Worm (Caenorhabditis elegans) whole organism, young adult: ENCODE results near the gene AC3.5.

Experiments
- B0035.1 ChIP-seq: sonication (generic microtip); optimal IDR thresholded peaks from 2 replicates; lab custom pipeline; 2016; ENCODE audit warnings: missing genetic modification characterization, mild to moderate bottlenecking, missing compliant biosample characterization, missing genotype, missing genetic modification reagents
- B0261.1 ChIP-seq: sonication (generic microtip); optimal IDR thresholded peaks from 2 replicates; lab custom pipeline; 2016; ENCODE audit warnings: mild to moderate bottlenecking, missing genetic modification characterization, moderate library complexity, missing compliant biosample characterization
- F10E7.11 ChIP-seq: sonication (generic microtip); optimal IDR thresholded peaks from 2 replicates; lab custom pipeline; 2017; ENCODE audit warnings: mild to moderate bottlenecking, missing genetic modification characterization, moderate library complexity, missing compliant biosample characterization
- F37B4.10 ChIP-seq: fragments of 200-800 bp; sonication (Bioruptor generic); IDR thresholded peaks from 2 replicates; pipeline ENCODE4 v1.3.6; 2022; ENCODE audit warnings: missing genetic modification characterization, missing compliant biosample characterization
- akir-1 ChIP-seq: fragments of 200-800 bp; sonication (Bioruptor generic); optimal IDR thresholded peaks from 2 replicates; lab custom pipeline; 2018; ENCODE audit warnings: mild to moderate bottlenecking, missing genetic modification characterization, moderate library complexity, missing compliant biosample characterization
- atf-7 ChIP-seq: sonication (generic microtip); optimal IDR thresholded peaks from 2 replicates; lab custom pipeline; 2017; ENCODE audit warnings: mild to moderate bottlenecking, missing genetic modification characterization, missing compliant biosample characterization
- attf-3 ChIP-seq: fragments of 200-800 bp; sonication (Bioruptor generic); conservative IDR thresholded peaks from 2 replicates; pipeline ENCODE4 v1.3.6; 2022; ENCODE audit warnings: missing genetic modification reagents, missing genetic modification characterization, missing compliant biosample characterization
- bed-2 ChIP-seq: fragments of 200-800 bp; sonication (Bioruptor generic); IDR thresholded peaks from 2 replicates; pipeline ENCODE4 v1.3.6; 2022; ENCODE audit warnings: missing genetic modification reagents, missing genetic modification characterization, missing compliant biosample characterization
- cebp-2 ChIP-seq: fragments of 200-800 bp; sonication (Bioruptor generic); IDR thresholded peaks from 2 replicates; pipeline ENCODE4 v1.3.6; 2022; ENCODE audit warnings: missing genetic modification characterization, missing compliant biosample characterization
- ceh-100 ChIP-seq: fragments of 200-800 bp; sonication (Bioruptor generic); IDR thresholded peaks from 2 replicates; pipeline ENCODE4 v1.3.6; 2022; ENCODE audit warnings: missing genetic modification reagents, missing genetic modification characterization, missing compliant biosample characterization
- ceh-27 ChIP-seq: fragments of 200-800 bp; sonication (Bioruptor generic); optimal IDR thresholded peaks from 2 replicates; lab custom pipeline; 2018; ENCODE audit warnings: mild to moderate bottlenecking, missing genetic modification characterization, moderate library complexity, missing compliant biosample characterization
- ceh-40 ChIP-seq: fragments of 200-800 bp; sonication (Bioruptor generic); IDR thresholded peaks from 2 replicates; pipeline ENCODE4 v1.3.6; 2022; ENCODE audit warnings: missing genetic modification characterization, missing compliant biosample characterization
- egl-18 ChIP-seq: fragments of 200-800 bp; sonication (Bioruptor generic); IDR thresholded peaks from 2 replicates; pipeline ENCODE4 v1.3.6; 2022; ENCODE audit warnings: missing genetic modification reagents, missing genetic modification characterization, missing compliant biosample characterization
- egl-44 ChIP-seq: fragments of 200-800 bp; sonication (Bioruptor generic); IDR thresholded peaks from 2 replicates; pipeline ENCODE4 v1.3.6; 2022; ENCODE audit warnings: missing genetic modification reagents, missing genetic modification characterization, missing compliant biosample characterization
- fkh-3 ChIP-seq: sonication (generic microtip); optimal IDR thresholded peaks from 2 replicates; lab custom pipeline; 2016; ENCODE audit warnings: mild to moderate bottlenecking, missing genetic modification characterization, missing compliant biosample characterization
- him-1 ChIP-seq: sonication (generic microtip); optimal IDR thresholded peaks from 2 replicates; lab custom pipeline; 2016; ENCODE audit warnings: missing genotype, missing genetic modification reagents, missing genetic modification characterization, missing compliant biosample characterization
- hlh-26 ChIP-seq: fragments of 200-800 bp; sonication (Bioruptor generic); conservative IDR thresholded peaks from 2 replicates; pipeline ENCODE4 v1.3.6; 2022; ENCODE audit warnings: missing genetic modification reagents, missing genetic modification characterization, missing compliant biosample characterization
- hrde-1 ChIP-seq: sonication (generic microtip); optimal IDR thresholded peaks from 2 replicates; lab custom pipeline; 2016; ENCODE audit warnings: missing genetic modification characterization, mild to moderate bottlenecking, missing compliant biosample characterization, moderate library complexity, missing genotype, missing genetic modification reagents, borderline replicate concordance
- madf-3 ChIP-seq: fragments of 200-800 bp; sonication (Bioruptor generic); IDR thresholded peaks from 2 replicates; pipeline ENCODE4 v1.3.6; 2022; ENCODE audit warnings: missing genetic modification reagents, missing genetic modification characterization, missing compliant biosample characterization
- nfya-2 ChIP-seq: fragments of 200-800 bp; sonication (Bioruptor generic); IDR thresholded peaks from 2 replicates; pipeline ENCODE4 v1.3.6; 2022; ENCODE audit warnings: missing genetic modification reagents, missing genetic modification characterization, missing compliant biosample characterization
- nfyb-1 ChIP-seq: fragments of 200-800 bp; sonication (Bioruptor generic); IDR thresholded peaks from 2 replicates; pipeline ENCODE4 v1.3.6; 2022; ENCODE audit warnings: missing genetic modification reagents, missing genetic modification characterization, missing compliant biosample characterization
- nhr-120 ChIP-seq: fragments of 200-800 bp; sonication (Bioruptor generic); IDR thresholded peaks from 2 replicates; pipeline ENCODE4 v1.3.6; 2022; ENCODE audit warnings: missing genetic modification characterization, missing compliant biosample characterization
- nhr-179 ChIP-seq: sonication (generic microtip); optimal IDR thresholded peaks from 2 replicates; lab custom pipeline; 2016; ENCODE audit warnings: mild to moderate bottlenecking, missing genetic modification characterization, missing compliant biosample characterization
- nhr-27 ChIP-seq: fragments of 200-800 bp; sonication (Bioruptor generic); optimal IDR thresholded peaks from 2 replicates; lab custom pipeline; 2018; ENCODE audit warnings: mild to moderate bottlenecking, missing genetic modification characterization, moderate library complexity, missing compliant biosample characterization
- nhr-80 ChIP-seq: sonication (generic microtip); optimal IDR thresholded peaks from 2 replicates; lab custom pipeline; 2016; ENCODE audit warnings: missing genetic modification characterization, missing compliant biosample characterization
- pbrm-1 ChIP-seq: fragments of 200-800 bp; sonication (Bioruptor generic); IDR thresholded peaks from 2 replicates; pipeline ENCODE4 v1.3.6; 2022; ENCODE audit warnings: missing genetic modification reagents, missing genetic modification characterization, missing compliant biosample characterization
- sdz-38 ChIP-seq: sonication (generic microtip); optimal IDR thresholded peaks from 2 replicates; lab custom pipeline; 2016; ENCODE audit warnings: missing genotype, missing genetic modification characterization, missing compliant biosample characterization
- snpc-1.3 ChIP-seq: sonication (generic microtip); optimal IDR thresholded peaks from 2 replicates; lab custom pipeline; 2017; ENCODE audit warnings: missing genetic modification characterization, mild to moderate bottlenecking, missing compliant biosample characterization, antibody characterized with exemption, moderate library complexity, missing genotype, missing genetic modification reagents; ENCODE audit not compliant: insufficient read depth
- snpc-4 ChIP-seq, 5 experiments: fragments of 150-350 bp in 1 of 5; sonication (generic microtip) in 4 of 5; optimal IDR thresholded peaks; 2 replicates each; lab custom pipeline; 2014 to 2018; ENCODE audit warnings: missing genetic modification characterization in 5 of 5, missing biosample characterization in 3 of 5, antibody characterized with exemption in 2 of 5, mild to moderate bottlenecking in 2 of 5, missing compliant biosample characterization in 2 of 5, missing genotype in 2 of 5, moderate library complexity in 2 of 5, missing genetic modification reagents in 1 of 5
- somi-1 ChIP-seq: fragments of 200-800 bp; sonication (Bioruptor generic); optimal IDR thresholded peaks from 2 replicates; lab custom pipeline; 2018; ENCODE audit warnings: mild to moderate bottlenecking, missing genetic modification characterization, missing compliant biosample characterization
- tbx-9 ChIP-seq: sonication (generic microtip); optimal IDR thresholded peaks from 2 replicates; lab custom pipeline; 2016; ENCODE audit warnings: borderline replicate concordance, missing genetic modification characterization, inconsistent platforms, missing compliant biosample characterization
- tlf-1 ChIP-seq: fragments of 200-800 bp; sonication (Bioruptor generic); optimal IDR thresholded peaks from 2 replicates; lab custom pipeline; 2018; ENCODE audit warnings: mild to moderate bottlenecking, missing genetic modification characterization, missing compliant biosample characterization
- xnd-1 ChIP-seq: sonication (generic microtip); optimal IDR thresholded peaks from 2 replicates; lab custom pipeline; 2016; ENCODE audit warnings: missing genotype, missing genetic modification reagents, missing genetic modification characterization, missing compliant biosample characterization
- ztf-22 ChIP-seq: fragments of 200-800 bp; sonication (Bioruptor generic); optimal IDR thresholded peaks from 2 replicates; lab custom pipeline; 2018; ENCODE audit warnings: mild to moderate bottlenecking, missing genetic modification characterization, moderate library complexity, missing compliant biosample characterization
- ztf-25 ChIP-seq: fragments of 200-800 bp; sonication (Bioruptor generic); IDR thresholded peaks from 2 replicates; pipeline ENCODE4 v1.3.6; 2022; ENCODE audit warnings: missing genetic modification reagents, missing genetic modification characterization, missing compliant biosample characterization
- ztf-3 ChIP-seq: fragments of 200-800 bp; sonication (Bioruptor generic); optimal IDR thresholded peaks from 2 replicates; lab custom pipeline; 2018; ENCODE audit warnings: mild to moderate bottlenecking, missing genetic modification characterization, missing compliant biosample characterization
- ztf-6 ChIP-seq: fragments of 200-800 bp; sonication (Bioruptor generic); IDR thresholded peaks from 2 replicates; pipeline ENCODE4 v1.3.6; 2022; ENCODE audit warnings: missing genetic modification reagents, missing genetic modification characterization, missing compliant biosample characterization

AC3.5 gene

DNA sequence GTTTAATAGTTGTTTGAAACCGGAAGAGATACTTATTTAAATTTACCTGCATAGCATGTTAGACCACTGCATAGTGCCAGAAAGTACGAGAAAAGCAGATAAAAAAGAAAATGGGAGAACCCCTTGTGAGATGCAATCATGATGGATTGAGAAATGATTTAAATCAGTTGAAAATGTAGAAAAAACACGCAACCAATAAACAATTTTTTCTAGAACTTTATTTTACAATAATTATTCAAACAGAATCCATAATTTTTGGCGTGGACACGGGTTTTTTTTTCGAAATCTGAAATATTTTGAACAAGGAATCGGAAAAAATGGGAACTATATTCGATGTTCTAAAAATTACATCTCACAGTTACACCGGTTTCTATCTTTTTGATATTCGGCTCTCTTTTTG is 9.0 kb upstream of the AC3.5 start, which contains the start of gene AC3.12:
Gene AC3.12 (minus strand): TSS at position 101 of the 400 bp plus-strand sequence.
- TF ChIP-seq egl-18 (GFP tag; lab: Robert Waterston, UW): no peak
- no peak for TF ChIP-seq F10E7.11
- no peak for TF ChIP-seq ztf-3

- no peak for TF ChIP-seq somi-1 (GFP tag; lab: Kevin White, UChicago)
- TF ChIP-seq nfya-2 (GFP tag; lab: Robert Waterston, UW): no peak
- no peak for TF ChIP-seq bed-2
- no peak for TF ChIP-seq nhr-179 (tag; lab: Kevin White, UChicago)
- TF ChIP-seq nhr-80 (tag; lab: Kevin White, UChicago): no peak
- no peak for TF ChIP-seq xnd-1 (tag; lab: Kevin White, UChicago)
- no peak for TF ChIP-seq egl-44
- no peak for TF ChIP-seq atf-7
- no peak for TF ChIP-seq nhr-27
- TF ChIP-seq akir-1: no peak
- no peak for TF ChIP-seq attf-3 (GFP tag; lab: Robert Waterston, UW)
- TF ChIP-seq him-1 (tag; lab: Kevin White, UChicago): no peak
- TF ChIP-seq nhr-120 (GFP tag; lab: Robert Waterston, UW): no peak
- TF ChIP-seq ceh-100 (GFP tag; lab: Robert Waterston, UW): no peak
- TF ChIP-seq, all 124 proteins: peak for 0
Measured at ce11 chrV:10379761-10380160, 8.6 kb upstream of the AC3.5 start.

DNA sequence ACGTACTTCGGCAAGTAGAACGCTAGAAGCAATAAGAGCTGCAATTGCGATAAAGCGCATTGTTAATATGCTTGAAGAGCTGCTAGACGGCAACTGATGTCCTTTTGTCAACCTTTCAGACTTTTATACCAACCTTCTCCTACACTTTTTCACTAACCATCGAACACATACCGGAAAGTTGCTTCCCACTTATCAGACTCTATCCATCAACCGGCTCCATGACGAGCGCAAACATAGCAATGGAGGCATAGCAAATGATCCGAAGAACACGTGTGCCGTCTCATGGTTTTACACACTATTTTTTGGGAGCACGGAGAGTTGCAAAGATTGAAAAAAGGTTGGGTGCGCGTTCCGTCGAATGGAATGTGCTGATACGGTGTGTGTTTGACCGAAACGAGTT is 6.6 kb upstream of the AC3.5 start, which contains the start of gene abu-1:
Gene abu-1 (minus strand): TSS at position 101 of the 400 bp plus-strand sequence.
- no peak for TF ChIP-seq tlf-1
- TF ChIP-seq attf-3 (GFP tag; lab: Robert Waterston, UW): no peak
- no peak for TF ChIP-seq madf-3

DNA sequence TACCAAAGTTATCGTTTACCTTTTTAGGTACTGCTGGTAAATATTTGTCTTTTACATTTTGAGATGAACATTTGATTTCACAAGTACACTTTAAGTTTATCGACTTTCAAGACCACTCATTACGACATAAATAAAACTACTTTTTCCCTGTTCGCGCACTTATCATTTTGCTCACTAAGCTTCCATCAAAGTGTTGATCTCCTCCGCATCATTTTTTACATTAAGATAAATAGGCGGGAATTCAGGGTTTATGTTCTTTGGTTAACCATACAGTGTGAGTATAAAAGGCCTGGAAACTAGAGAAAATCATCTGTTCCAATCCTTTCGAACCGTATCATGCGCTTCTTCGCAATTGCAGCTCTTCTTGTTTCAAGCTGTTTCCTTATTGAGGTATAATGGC is 6.2 kb upstream of the AC3.5 start, which contains the start of gene pqn-2:
Gene pqn-2 (plus strand): TSS at position 301 of the 400 bp plus-strand sequence.
- TF ChIP-seq snpc-1.3 (tag; lab: Kevin White, UChicago) (no peak), F37B4.10 (GFP tag; lab: Robert Waterston, UW) (no peak), ztf-22 (no peak), hlh-26 (GFP tag; lab: Robert Waterston, UW) (no peak), sdz-38 (tag; lab: Kevin White, UChicago) (no peak), ceh-40 (no peak), pbrm-1 (GFP tag; lab: Robert Waterston, UW) (no peak), ztf-6 (no peak), B0035.1 (tag; lab: Kevin White, UChicago) (no peak), nfyb-1 (no peak), madf-3 (no peak), hrde-1 (no peak), ztf-25 (GFP tag; lab: Robert Waterston, UW) (no peak), ceh-27 (GFP tag; lab: Kevin White, UChicago) (no peak), cebp-2 (GFP tag; lab: Robert Waterston, UW) (no peak), fkh-3 (tag; lab: Kevin White, UChicago) (no peak), tbx-9 (tag; lab: Kevin White, UChicago) (no peak), nhr-80 (tag; lab: Kevin White, UChicago) (no peak), snpc-4 (GFP tag; optimal IDR thresholded peaks at IDR 0.05; lab: Kevin White, UChicago) (no peak), snpc-4 (tag; optimal IDR thresholded peaks at IDR 0.05; lab: Kevin White, UChicago) (no peak), B0261.1 (tag; lab: Kevin White, UChicago) (no peak)
